Fruit fly (Drosophila melanogaster) whole organism, embryonic: ENCODE results near the gene CG13912.
A peak's percentile ranks its signal among the peaks of the same experiment; 100 is the strongest.

ENCODE experiments used
- ATbp ChIP-seq: fragments of 200-800 bp; sonication (Bioruptor generic); optimal IDR thresholded peaks from 2 replicates; lab custom pipeline; 2017; ENCODE audit warnings: missing biosample characterization, mild to moderate bottlenecking, missing genetic modification characterization, missing genetic modification reagents
- CG1024 ChIP-seq: fragments of 200-800 bp; sonication (Bioruptor generic); IDR thresholded peaks from 2 replicates; pipeline ENCODE4 v1.3.6; 2022; ENCODE audit warnings: missing biosample characterization, missing genetic modification characterization
- CG12236 ChIP-seq: fragments of 200-800 bp; sonication (Bioruptor generic); optimal IDR thresholded peaks from 2 replicates; lab custom pipeline; 2016; ENCODE audit warnings: missing biosample characterization, missing genetic modification characterization
- CG14710 ChIP-seq: fragments of 200-800 bp; sonication (Bioruptor generic); optimal IDR thresholded peaks from 3 replicates; lab custom pipeline; 2019; ENCODE audit warnings: missing biosample characterization, mild to moderate bottlenecking, missing genetic modification characterization, moderate library complexity
- CG17359 ChIP-seq: fragments of 200-800 bp; sonication (Bioruptor generic); optimal IDR thresholded peaks from 3 replicates; lab custom pipeline; 2018; ENCODE audit warnings: missing biosample characterization, mild to moderate bottlenecking, missing genetic modification characterization, moderate library complexity
- CG17829 ChIP-seq: fragments of 200-800 bp; optimal IDR thresholded peaks from 2 replicates; lab custom pipeline; 2019; ENCODE audit warnings: missing biosample characterization, mild to moderate bottlenecking, missing genetic modification characterization, moderate library complexity
- CG30403 ChIP-seq: fragments of 200-800 bp; sonication (Bioruptor generic); optimal IDR thresholded peaks from 3 replicates; lab custom pipeline; 2016; ENCODE audit warnings: missing biosample characterization, missing genetic modification characterization
- CG31441 ChIP-seq: fragments of 200-800 bp; sonication (Bioruptor generic); IDR thresholded peaks from 2 replicates; pipeline ENCODE4 v1.3.6; 2022; ENCODE audit warnings: missing biosample characterization, missing genetic modification characterization
- CG33557 ChIP-seq: fragments of 200-800 bp; sonication (Bioruptor generic); optimal IDR thresholded peaks from 2 replicates; lab custom pipeline; 2019; ENCODE audit warnings: missing biosample characterization, mild to moderate bottlenecking, missing genetic modification characterization, moderate library complexity
- CG4404 ChIP-seq: fragments of 200-800 bp; sonication (Bioruptor generic); IDR thresholded peaks from 2 replicates; pipeline ENCODE4 v1.3.6; 2022; ENCODE audit warnings: missing biosample characterization, missing genetic modification characterization
- CG4820 ChIP-seq: fragments of 200-800 bp; sonication (Bioruptor generic); optimal IDR thresholded peaks from 3 replicates; lab custom pipeline; 2016; ENCODE audit warnings: missing biosample characterization, missing genetic modification characterization
- CG5245 ChIP-seq: fragments of 200-800 bp; sonication (Bioruptor generic); optimal IDR thresholded peaks from 3 replicates; lab custom pipeline; 2016; ENCODE audit warnings: missing biosample characterization, missing genetic modification characterization
- CG7839 ChIP-seq: fragments of 200-800 bp; sonication (Bioruptor generic); optimal IDR thresholded peaks from 3 replicates; lab custom pipeline; 2018; ENCODE audit warnings: missing biosample characterization, mild to moderate bottlenecking, missing genetic modification characterization, moderate library complexity
- CG8388 ChIP-seq: fragments of 200-800 bp; sonication (Bioruptor generic); optimal IDR thresholded peaks from 2 replicates; lab custom pipeline; 2019; ENCODE audit warnings: missing biosample characterization, mild to moderate bottlenecking, missing genetic modification characterization, moderate library complexity
- CG8765 ChIP-seq: fragments of 200-800 bp; sonication (Bioruptor generic); IDR thresholded peaks from 2 replicates; pipeline ENCODE4 v1.3.6; 2022; ENCODE audit warnings: missing biosample characterization, missing genetic modification characterization
- CG9609 ChIP-seq: fragments of 200-800 bp; sonication (Bioruptor generic); optimal IDR thresholded peaks from 3 replicates; lab custom pipeline; 2016; ENCODE audit warnings: missing biosample characterization, missing genetic modification characterization
- CHES-1-like ChIP-seq: fragments of 200-800 bp; sonication (Bioruptor generic); optimal IDR thresholded peaks from 2 replicates; lab custom pipeline; 2016; ENCODE audit warnings: missing biosample characterization, missing genetic modification characterization
- Drgx ChIP-seq: fragments of 200-800 bp; sonication (Bioruptor generic); IDR thresholded peaks from 2 replicates; pipeline ENCODE4 v1.3.6; 2022; ENCODE audit warnings: missing biosample characterization, missing genetic modification characterization
- Hr78 ChIP-seq, 2 experiments: fragments of 200-800 bp in 1 of 2; fragments of >200 bp in 1 of 2; sonication (Bioruptor generic) in 1 of 2; optimal IDR thresholded peaks; 2 replicates each; lab custom pipeline; 2017 to 2019; ENCODE audit warnings: missing biosample characterization in 2 of 2, missing genetic modification characterization in 2 of 2, mild to moderate bottlenecking in 1 of 2, moderate library complexity in 1 of 2
- Kr ChIP-seq: fragments of 200-800 bp; sonication (Bioruptor generic); optimal IDR thresholded peaks from 2 replicates; lab custom pipeline; 2017; ENCODE audit warnings: missing biosample characterization, mild to moderate bottlenecking, missing genetic modification characterization
- MTF-1 ChIP-seq: fragments of 200-800 bp; sonication (Bioruptor generic); optimal IDR thresholded peaks from 2 replicates; lab custom pipeline; 2018; ENCODE audit warnings: missing biosample characterization, mild to moderate bottlenecking, missing genetic modification characterization, borderline replicate concordance
- NC2β ChIP-seq: fragments of 200-800 bp; sonication (Bioruptor generic); optimal IDR thresholded peaks from 2 replicates; lab custom pipeline; 2016; ENCODE audit warnings: missing biosample characterization, missing genetic modification characterization
- Xbp1 ChIP-seq: fragments of 200-800 bp; sonication (Bioruptor generic); optimal IDR thresholded peaks from 3 replicates; lab custom pipeline; 2016; ENCODE audit warnings: missing biosample characterization, mild to moderate bottlenecking, missing genetic modification characterization
- Xrp1 ChIP-seq: fragments of 200-800 bp; sonication (Bioruptor generic); IDR thresholded peaks from 2 replicates; pipeline ENCODE4 v1.3.6; 2022; ENCODE audit warnings: missing biosample characterization, missing genetic modification characterization
- amos ChIP-seq: fragments of 200-800 bp; sonication (Bioruptor generic); IDR thresholded peaks from 2 replicates; pipeline ENCODE4 v1.3.6; 2022; ENCODE audit warnings: missing biosample characterization, missing genetic modification characterization; ENCODE audit not compliant: partially characterized antibody
- ash1 ChIP-seq: fragments of 200-800 bp; sonication (Bioruptor generic); optimal IDR thresholded peaks from 2 replicates; lab custom pipeline; 2018; ENCODE audit warnings: missing biosample characterization, mild to moderate bottlenecking, missing genetic modification characterization
- br ChIP-seq: fragments of >200 bp; optimal IDR thresholded peaks from 2 replicates; lab custom pipeline; 2017
- crc ChIP-seq: fragments of 200-800 bp; sonication (Bioruptor generic); optimal IDR thresholded peaks from 2 replicates; lab custom pipeline; 2016; ENCODE audit warnings: missing biosample characterization, missing genetic modification characterization
- gcm2 ChIP-seq: fragments of 200-800 bp; sonication (Bioruptor generic); optimal IDR thresholded peaks from 2 replicates; lab custom pipeline; 2016; ENCODE audit warnings: missing biosample characterization, missing genetic modification characterization
- kah ChIP-seq: fragments of 200-800 bp; sonication (Bioruptor generic); optimal IDR thresholded peaks from 2 replicates; lab custom pipeline; 2018; ENCODE audit warnings: missing biosample characterization, mild to moderate bottlenecking, missing genetic modification characterization
- ken ChIP-seq: fragments of 200-800 bp; sonication (Bioruptor generic); IDR thresholded peaks from 3 replicates; pipeline ENCODE4 v1.3.6; 2022; ENCODE audit warnings: missing biosample characterization, missing genetic modification characterization
- lola ChIP-seq, 3 experiments: fragments of >200 bp in 2 of 3; fragments of 200-800 bp in 1 of 3; sonication (Bioruptor generic) in 1 of 3; optimal IDR thresholded peaks; 2 replicates each; lab custom pipeline; 2017 to 2019; ENCODE audit warnings: missing biosample characterization in 3 of 3, missing genetic modification characterization in 3 of 3, mild to moderate bottlenecking in 1 of 3, moderate library complexity in 1 of 3
- oc ChIP-seq: fragments of 200-800 bp; sonication (Bioruptor generic); optimal IDR thresholded peaks from 2 replicates; lab custom pipeline; 2018; ENCODE audit warnings: missing biosample characterization, mild to moderate bottlenecking, missing genetic modification characterization, moderate library complexity
- onecut ChIP-seq: fragments of 200-800 bp; sonication (Bioruptor generic); IDR thresholded peaks from 2 replicates; pipeline ENCODE4 v1.3.6; 2022; ENCODE audit warnings: missing biosample characterization, missing genetic modification characterization
- peb ChIP-seq: fragments of 200-800 bp; sonication (Bioruptor generic); IDR thresholded peaks from 2 replicates; pipeline ENCODE4 v1.3.6; 2022; ENCODE audit warnings: missing biosample characterization, missing genetic modification characterization
- phol ChIP-seq: fragments of 200-800 bp; sonication (Bioruptor generic); optimal IDR thresholded peaks from 3 replicates; lab custom pipeline; 2018; ENCODE audit warnings: missing biosample characterization, mild to moderate bottlenecking, missing genetic modification characterization, moderate library complexity
- prd ChIP-seq, 3 experiments: fragments of >200 bp in 2 of 3; fragments of 200-800 bp in 1 of 3; sonication (Bioruptor generic) in 1 of 3; optimal IDR thresholded peaks in 2 of 3; IDR thresholded peaks in 1 of 3; 2 replicates in 2 of 3; 3 replicates in 1 of 3; pipeline versions ENCODE4 v1.3.6 to Lab custom; 2017 to 2022; ENCODE audit warnings: missing biosample characterization in 1 of 3, missing genetic modification characterization in 1 of 3
- psq ChIP-seq: fragments of 200-800 bp; sonication (Bioruptor generic); optimal IDR thresholded peaks from 2 replicates; lab custom pipeline; 2017; ENCODE audit warnings: missing biosample characterization, missing genetic modification characterization
- pum ChIP-seq: fragments of 200-800 bp; sonication (Bioruptor generic); optimal IDR thresholded peaks from 2 replicates; lab custom pipeline; 2016; ENCODE audit warnings: missing biosample characterization, missing genetic modification characterization
- sens-2 ChIP-seq: fragments of 200-800 bp; sonication (Bioruptor generic); IDR thresholded peaks from 2 replicates; pipeline ENCODE4 v1.3.6; 2022; ENCODE audit warnings: missing biosample characterization, missing genetic modification characterization
- sob ChIP-seq: fragments of 200-800 bp; sonication (Bioruptor generic); IDR thresholded peaks from 2 replicates; pipeline ENCODE4 v1.3.6; 2022; ENCODE audit warnings: missing biosample characterization, missing genetic modification characterization
- sqz ChIP-seq: fragments of 200-800 bp; sonication (Bioruptor generic); optimal IDR thresholded peaks from 3 replicates; lab custom pipeline; 2018; ENCODE audit warnings: missing biosample characterization, mild to moderate bottlenecking, missing genetic modification characterization
- tll ChIP-seq, 2 experiments: fragments of 200-800 bp in 1 of 2; fragments of >200 bp in 1 of 2; sonication (Bioruptor generic) in 1 of 2; optimal IDR thresholded peaks; 2 replicates each; lab custom pipeline; 2017 to 2019; ENCODE audit warnings: missing biosample characterization in 2 of 2, missing genetic modification characterization in 2 of 2, mild to moderate bottlenecking in 1 of 2, moderate library complexity in 1 of 2
- trem ChIP-seq: fragments of 200-800 bp; optimal IDR thresholded peaks from 3 replicates; lab custom pipeline; 2019; ENCODE audit warnings: missing biosample characterization, mild to moderate bottlenecking, missing genetic modification characterization, moderate library complexity
- unpg ChIP-seq: fragments of 200-800 bp; sonication (Bioruptor generic); optimal IDR thresholded peaks from 3 replicates; lab custom pipeline; 2018; ENCODE audit warnings: missing biosample characterization, mild to moderate bottlenecking, missing genetic modification characterization, moderate library complexity
- zfh1 ChIP-seq: fragments of 200-800 bp; sonication (Bioruptor generic); IDR thresholded peaks from 3 replicates; pipeline ENCODE4 v1.3.6; 2022; ENCODE audit warnings: missing biosample characterization, missing genetic modification characterization

CG13912 gene

dm6 chr3L:1166266-1166665, 23.1 kb upstream of the CG13912 start (continued):
- TF ChIP-seq CHES-1-like (no peak), amos (no peak), sqz (peak; percentile 67), gcm2 (GFP tag; lab: Kevin White, UChicago) (peak; percentile 38), CG17829 (tag; lab: Kevin White, UChicago) (peak; percentile 25), ATbp (GFP tag; lab: Kevin White, UChicago) (peak; percentile 96), lola (GFP tag; optimal IDR thresholded peaks at IDR 0.05; lab: Kevin White, UChicago) (peak in 1 of 3 experiments; percentile 60), onecut (GFP tag; lab: Robert Waterston, UW) (peak; percentile 60), MTF-1 (GFP tag; lab: Kevin White, UChicago) (peak; percentile 87), ash1 (GFP tag; lab: Kevin White, UChicago) (no peak), kah (GFP tag; lab: Kevin White, UChicago) (peak; percentile 36), sens-2 (0 out of 2 replicates have a peak, but pooled peaks have one; percentile 34), NC2β (peak; percentile 20), oc (tag; lab: Kevin White, UChicago) (peak; percentile 51), Drgx (GFP tag; lab: Robert Waterston, UW) (no peak), prd (optimal IDR thresholded peaks at IDR 0.05; lab: Kevin White, UChicago) (no peak), prd (GFP tag; IDR thresholded peaks at IDR 0.05; lab: Robert Waterston, UW) (peak; percentile 10; the same call in 1 of the 3 replicates), CG7839 (peak; percentile 0)

- TF ChIP-seq psq (GFP tag; lab: Kevin White, UChicago) (peak; percentile 64), CG4820 (GFP tag; lab: Kevin White, UChicago) (peak; percentile 37), phol (tag; lab: Kevin White, UChicago) (peak; percentile 48), CG9609 (GFP tag; lab: Kevin White, UChicago) (peak; percentile 19), CG12236 (GFP tag; lab: Kevin White, UChicago) (no peak), CG14710 (tag; lab: Kevin White, UChicago) (peak; percentile 46), CG1024 (GFP tag; lab: Robert Waterston, UW) (peak; percentile 47; the same call in 1 of the 2 replicates), tll (GFP tag; optimal IDR thresholded peaks at IDR 0.05; lab: Kevin White, UChicago) (peak in 1 of 2 experiments; percentile 33), CG8765 (GFP tag; lab: Robert Waterston, UW) (peak; percentile 62; the same call in 1 of the 2 replicates), peb (GFP tag; lab: Robert Waterston, UW) (peak; percentile 48; the same call in 1 of the 2 replicates), pum (peak; percentile 53), crc (GFP tag; lab: Kevin White, UChicago) (peak; percentile 31), trem (peak; percentile 25), unpg (GFP tag; lab: Kevin White, UChicago) (peak; percentile 25), Xbp1 (peak; percentile 0), Xrp1 (GFP tag; lab: Robert Waterston, UW) (peak; percentile 73), CG31441 (peak; percentile 49; the same call in 1 of the 2 replicates), Hr78 (GFP tag; optimal IDR thresholded peaks at IDR 0.05; lab: Kevin White, UChicago) (peak in 1 of 2 experiments; percentile 7), CG33557 (GFP tag; lab: Kevin White, UChicago) (peak; percentile 31), sob (no peak), ken (GFP tag; lab: Robert Waterston, UW) (peak; percentile 58; the same call in 1 of the 3 replicates), br (no peak), CG30403 (GFP tag; lab: Kevin White, UChicago) (peak; percentile 14), CG17359 (tag; lab: Kevin White, UChicago) (peak; percentile 40), CG8388 (GFP tag; lab: Kevin White, UChicago) (peak; percentile 38), Kr (GFP tag; lab: Kevin White, UChicago) (peak; percentile 63), CG5245 (GFP tag; lab: Kevin White, UChicago) (peak; percentile 10), zfh1 (GFP tag; lab: Robert Waterston, UW) (peak; percentile 73), CG4404 (peak; percentile 35; the same call in 1 of the 2 replicates)
Observed at dm6 chr3L:1166945-1167913, 22.2 kb upstream of the CG13912 start.
